Worm (Caenorhabditis elegans): Measurements from ENCODE around the gene C14A6.5.
"Not testable (repeated sequence)": the region's sequence is repeated elsewhere in the genome, so short reads cannot be mapped to it uniquely, and the experiment has no call there.

- not testable (repeated sequence) for TF ChIP-seq C17E4.6 (GFP tag; IDR thresholded peaks at IDR 0.05); xnd-1 (tag; optimal IDR thresholded peaks at IDR 0.05); hlh-12 (tag; optimal IDR thresholded peaks at IDR 0.05)
Measured at ce11 chrV:18174951-18175350, 10.3 kb upstream of the C14A6.5 start.
